Fruit fly (Drosophila melanogaster) whole organism, embryonic: Measurements from ENCODE around the gene CG34453.

Experiments
- BtbVII ChIP-seq: fragments of 200-800 bp; sonication (Bioruptor generic); optimal IDR thresholded peaks from 3 replicates; lab custom pipeline; 2017; ENCODE audit warnings: missing biosample characterization, mild to moderate bottlenecking, missing genetic modification characterization
- CG10366 ChIP-seq: fragments of 200-800 bp; sonication (Bioruptor generic); IDR thresholded peaks from 2 replicates; pipeline ENCODE4 v1.3.6; 2022; ENCODE audit warnings: missing biosample characterization, missing genetic modification characterization
- CG10979 ChIP-seq: fragments of 200-800 bp; sonication (Bioruptor generic); optimal IDR thresholded peaks from 2 replicates; lab custom pipeline; 2018; ENCODE audit warnings: missing biosample characterization, mild to moderate bottlenecking, missing genetic modification characterization, moderate library complexity
- CG11085 ChIP-seq: fragments of 200-800 bp; sonication (Bioruptor generic); IDR thresholded peaks from 2 replicates; pipeline ENCODE4 v1.3.6; 2022; ENCODE audit warnings: missing biosample characterization, missing genetic modification characterization
- CG12299 ChIP-seq: fragments of 200-800 bp; sonication (Bioruptor generic); optimal IDR thresholded peaks from 2 replicates; lab custom pipeline; 2018; ENCODE audit warnings: missing biosample characterization, mild to moderate bottlenecking, missing genetic modification characterization
- CG12744 ChIP-seq: fragments of 200-800 bp; sonication (Bioruptor generic); optimal IDR thresholded peaks from 2 replicates; lab custom pipeline; 2016; ENCODE audit warnings: missing biosample characterization, missing genetic modification characterization
- CG1603 ChIP-seq: fragments of 200-800 bp; sonication (Bioruptor generic); optimal IDR thresholded peaks from 2 replicates; lab custom pipeline; 2019; ENCODE audit warnings: missing biosample characterization, mild to moderate bottlenecking, missing genetic modification characterization, moderate library complexity
- CG1647 ChIP-seq: fragments of 200-800 bp; sonication (Bioruptor generic); optimal IDR thresholded peaks from 3 replicates; lab custom pipeline; 2016; ENCODE audit warnings: missing biosample characterization, missing genetic modification characterization
- CG16863 ChIP-seq: fragments of 200-800 bp; sonication (Bioruptor generic); optimal IDR thresholded peaks from 3 replicates; lab custom pipeline; 2016; ENCODE audit warnings: missing biosample characterization, missing genetic modification characterization
- CG17361 ChIP-seq: fragments of 200-800 bp; sonication (Bioruptor generic); IDR thresholded peaks from 3 replicates; pipeline ENCODE4 v1.3.6; 2022; ENCODE audit warnings: missing biosample characterization, missing genetic modification characterization
- CG17568 ChIP-seq: fragments of 200-800 bp; sonication (Bioruptor generic); optimal IDR thresholded peaks from 2 replicates; lab custom pipeline; 2018; ENCODE audit warnings: missing biosample characterization, mild to moderate bottlenecking, missing genetic modification characterization, moderate library complexity
- CG17802 ChIP-seq: fragments of 200-800 bp; sonication (Bioruptor generic); optimal IDR thresholded peaks from 2 replicates; lab custom pipeline; 2018; ENCODE audit warnings: missing biosample characterization, mild to moderate bottlenecking, missing genetic modification characterization, moderate library complexity
- CG17829 ChIP-seq: fragments of 200-800 bp; optimal IDR thresholded peaks from 2 replicates; lab custom pipeline; 2019; ENCODE audit warnings: missing biosample characterization, mild to moderate bottlenecking, missing genetic modification characterization, moderate library complexity
- CG18764 ChIP-seq: fragments of 200-800 bp; sonication (Bioruptor generic); optimal IDR thresholded peaks from 3 replicates; lab custom pipeline; 2016; ENCODE audit warnings: missing biosample characterization, missing genetic modification characterization
- CG2202 ChIP-seq: fragments of 200-800 bp; sonication (Bioruptor generic); optimal IDR thresholded peaks from 2 replicates; lab custom pipeline; 2018; ENCODE audit warnings: missing biosample characterization, mild to moderate bottlenecking, missing genetic modification characterization
- CG33557 ChIP-seq: fragments of 200-800 bp; sonication (Bioruptor generic); optimal IDR thresholded peaks from 2 replicates; lab custom pipeline; 2019; ENCODE audit warnings: missing biosample characterization, mild to moderate bottlenecking, missing genetic modification characterization, moderate library complexity
- CG34422 ChIP-seq: fragments of 200-800 bp; sonication (Bioruptor generic); IDR thresholded peaks from 3 replicates; pipeline ENCODE4 v1.3.6; 2022; ENCODE audit warnings: missing biosample characterization, missing genetic modification characterization
- CG4328 ChIP-seq: fragments of 200-800 bp; sonication (Bioruptor generic); optimal IDR thresholded peaks from 3 replicates; lab custom pipeline; 2017; ENCODE audit warnings: missing biosample characterization, missing genetic modification reagents, missing genetic modification characterization
- CG43689 ChIP-seq: fragments of 200-800 bp; sonication (Bioruptor generic); IDR thresholded peaks from 2 replicates; pipeline ENCODE4 v1.3.6; 2022; ENCODE audit warnings: missing biosample characterization, missing genetic modification characterization
- CG4404 ChIP-seq: fragments of 200-800 bp; sonication (Bioruptor generic); IDR thresholded peaks from 2 replicates; pipeline ENCODE4 v1.3.6; 2022; ENCODE audit warnings: missing biosample characterization, missing genetic modification characterization
- CG4707 ChIP-seq: fragments of 200-800 bp; sonication (Bioruptor generic); optimal IDR thresholded peaks from 2 replicates; lab custom pipeline; 2018; ENCODE audit warnings: missing biosample characterization, mild to moderate bottlenecking, missing genetic modification characterization, moderate library complexity
- CG6175 ChIP-seq: fragments of 200-800 bp; sonication (Bioruptor generic); IDR thresholded peaks from 3 replicates; pipeline ENCODE4 v1.3.6; 2022; ENCODE audit warnings: missing biosample characterization, missing genetic modification characterization
- CG6654 ChIP-seq: fragments of 200-800 bp; sonication (Bioruptor generic); optimal IDR thresholded peaks from 2 replicates; lab custom pipeline; 2017; ENCODE audit warnings: missing biosample characterization, mild to moderate bottlenecking, missing genetic modification characterization
- CG6791 ChIP-seq: fragments of 200-800 bp; sonication (Bioruptor generic); IDR thresholded peaks from 3 replicates; pipeline ENCODE4 v1.3.6; 2022; ENCODE audit warnings: missing biosample characterization, missing genetic modification characterization; ENCODE audit not compliant: partially characterized antibody
- CTCF ChIP-seq: fragments of 200-800 bp; sonication (Bioruptor generic); optimal IDR thresholded peaks from 2 replicates; lab custom pipeline; 2017; ENCODE audit warnings: missing biosample characterization, mild to moderate bottlenecking, missing genetic modification characterization, moderate library complexity
- CrebB ChIP-seq: fragments of 200-800 bp; sonication (Bioruptor generic); optimal IDR thresholded peaks from 3 replicates; lab custom pipeline; 2018; ENCODE audit warnings: missing biosample characterization, mild to moderate bottlenecking, missing genetic modification characterization
- D19B ChIP-seq: fragments of 200-800 bp; sonication (Bioruptor generic); optimal IDR thresholded peaks from 2 replicates; lab custom pipeline; 2017; ENCODE audit warnings: missing biosample characterization, mild to moderate bottlenecking, missing genetic modification characterization
- Doc3 ChIP-seq: fragments of 200-800 bp; sonication (Bioruptor generic); IDR thresholded peaks from 3 replicates; pipeline ENCODE4 v1.3.6; 2022; ENCODE audit warnings: missing biosample characterization, missing genetic modification characterization; ENCODE audit not compliant: partially characterized antibody
- Drgx ChIP-seq: fragments of 200-800 bp; sonication (Bioruptor generic); IDR thresholded peaks from 2 replicates; pipeline ENCODE4 v1.3.6; 2022; ENCODE audit warnings: missing biosample characterization, missing genetic modification characterization
- Fer3 ChIP-seq: fragments of 200-800 bp; sonication (Bioruptor generic); optimal IDR thresholded peaks from 2 replicates; lab custom pipeline; 2018; ENCODE audit warnings: missing biosample characterization, mild to moderate bottlenecking, missing genetic modification characterization, moderate library complexity
- HmgD ChIP-seq: fragments of 200-800 bp; sonication (Bioruptor generic); optimal IDR thresholded peaks from 3 replicates; lab custom pipeline; 2016; ENCODE audit warnings: missing biosample characterization, missing genetic modification characterization
- Scr ChIP-seq: fragments of 200-800 bp; sonication (Bioruptor generic); IDR thresholded peaks from 2 replicates; pipeline ENCODE4 v1.3.6; 2022; ENCODE audit warnings: missing biosample characterization, missing genetic modification characterization; ENCODE audit not compliant: partially characterized antibody
- Trl ChIP-seq, 3 experiments: fragments of >200 bp in 2 of 3; fragments of 200-800 bp in 1 of 3; sonication (Bioruptor generic) in 1 of 3; optimal IDR thresholded peaks; 2 replicates in 1 of 3; 3 replicates in 2 of 3; lab custom pipeline; 2016 to 2017; ENCODE audit warnings: missing biosample characterization in 1 of 3, missing genetic modification characterization in 1 of 3
- ac ChIP-seq: fragments of 200-800 bp; sonication (Bioruptor generic); optimal IDR thresholded peaks from 3 replicates; lab custom pipeline; 2017; ENCODE audit warnings: missing biosample characterization, mild to moderate bottlenecking, missing genetic modification characterization
- bcd ChIP-seq: fragments of 200-800 bp; sonication (Bioruptor generic); optimal IDR thresholded peaks from 2 replicates; lab custom pipeline; 2017; ENCODE audit warnings: missing biosample characterization, mild to moderate bottlenecking, missing genetic modification characterization
- br ChIP-seq: fragments of >200 bp; optimal IDR thresholded peaks from 2 replicates; lab custom pipeline; 2017
- eve ChIP-seq, 2 experiments: fragments of >200 bp; optimal IDR thresholded peaks; 2 replicates each; lab custom pipeline; 2017; ENCODE audit warnings: missing biosample characterization in 2 of 2, missing genetic modification characterization in 2 of 2
- gsb ChIP-seq: fragments of 200-800 bp; sonication (Bioruptor generic); IDR thresholded peaks from 2 replicates; pipeline ENCODE4 v1.3.6; 2022; ENCODE audit warnings: missing biosample characterization, missing genetic modification characterization
- hkb ChIP-seq, 2 experiments: fragments of 200-800 bp in 1 of 2; fragments of >200 bp in 1 of 2; sonication (Bioruptor generic) in 1 of 2; IDR thresholded peaks in 1 of 2; optimal IDR thresholded peaks in 1 of 2; 2 replicates each; pipeline versions ENCODE4 v1.3.6 to Lab custom; 2017 to 2022; ENCODE audit warnings: missing biosample characterization in 1 of 2, missing genetic modification characterization in 1 of 2
- hth ChIP-seq: fragments of >200 bp; optimal IDR thresholded peaks from 2 replicates; lab custom pipeline; 2017; ENCODE audit warnings: inconsistent platforms
- knrl ChIP-seq: fragments of 200-800 bp; sonication (Bioruptor generic); IDR thresholded peaks from 3 replicates; pipeline ENCODE4 v1.3.6; 2022; ENCODE audit warnings: missing biosample characterization, missing genetic modification characterization; ENCODE audit not compliant: partially characterized antibody
- lilli ChIP-seq: fragments of 200-800 bp; sonication (Bioruptor generic); optimal IDR thresholded peaks from 3 replicates; lab custom pipeline; 2016; ENCODE audit warnings: missing biosample characterization, missing genetic modification characterization
- luna ChIP-seq: fragments of 200-800 bp; sonication (Bioruptor generic); optimal IDR thresholded peaks from 2 replicates; lab custom pipeline; 2016; ENCODE audit warnings: missing biosample characterization, missing genetic modification characterization
- nerfin-2 ChIP-seq: fragments of 200-800 bp; sonication (Bioruptor generic); IDR thresholded peaks from 2 replicates; pipeline ENCODE4 v1.3.6; 2022; ENCODE audit warnings: missing biosample characterization, missing genetic modification characterization; ENCODE audit not compliant: partially characterized antibody
- nom ChIP-seq: fragments of 200-800 bp; sonication (Bioruptor generic); optimal IDR thresholded peaks from 2 replicates; lab custom pipeline; 2017; ENCODE audit warnings: missing biosample characterization, missing genetic modification characterization, mild to moderate bottlenecking, moderate library complexity, missing genetic modification reagents
- pros ChIP-seq: fragments of 200-800 bp; sonication (Bioruptor generic); optimal IDR thresholded peaks from 3 replicates; lab custom pipeline; 2019; ENCODE audit warnings: missing biosample characterization, mild to moderate bottlenecking, missing genetic modification characterization, moderate library complexity
- repo ChIP-seq: fragments of 200-800 bp; sonication (Bioruptor generic); optimal IDR thresholded peaks from 2 replicates; lab custom pipeline; 2016; ENCODE audit warnings: missing biosample characterization, missing genetic modification characterization
- sisA ChIP-seq: fragments of 200-800 bp; sonication (Bioruptor generic); IDR thresholded peaks from 2 replicates; pipeline ENCODE4 v1.3.6; 2022; ENCODE audit warnings: missing biosample characterization, missing genetic modification characterization
- slp2 ChIP-seq: fragments of 200-800 bp; sonication (Bioruptor generic); optimal IDR thresholded peaks from 2 replicates; lab custom pipeline; 2016; ENCODE audit warnings: missing biosample characterization, missing genetic modification characterization
- sna ChIP-seq: fragments of 200-800 bp; sonication (Bioruptor generic); IDR thresholded peaks from 2 replicates; pipeline ENCODE4 v1.3.6; 2022; ENCODE audit warnings: missing biosample characterization, missing genetic modification characterization; ENCODE audit not compliant: partially characterized antibody
- toy ChIP-seq: fragments of 200-800 bp; sonication (Bioruptor generic); IDR thresholded peaks from 2 replicates; pipeline ENCODE4 v1.3.6; 2022; ENCODE audit warnings: missing biosample characterization, missing genetic modification characterization
- trh ChIP-seq: fragments of 200-800 bp; sonication (Bioruptor generic); optimal IDR thresholded peaks from 2 replicates; lab custom pipeline; 2016; ENCODE audit warnings: missing biosample characterization, missing genetic modification characterization

Gene CG34453

DNA sequence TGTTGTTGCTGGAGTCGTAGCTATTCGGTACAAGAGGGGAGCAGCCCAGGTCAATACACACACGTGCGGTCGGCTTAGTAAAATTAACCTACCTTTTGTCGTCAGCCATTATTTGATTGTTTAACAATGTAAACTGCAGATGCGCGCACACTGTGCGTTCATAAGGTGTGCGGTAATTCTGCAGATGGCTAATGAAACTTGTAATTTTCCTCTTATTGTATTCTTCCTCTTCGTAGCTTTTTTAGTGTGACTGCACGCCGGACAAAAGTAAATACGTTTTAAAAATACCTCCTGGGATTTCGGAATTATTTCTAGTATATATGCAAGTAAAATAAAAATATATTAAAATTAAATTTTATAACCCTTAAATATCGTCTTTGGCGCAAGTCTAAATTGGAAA lies 22.0 kb downstream of the CG34453 start, which contains the start of gene Prp4k (continued):
- TF ChIP-seq HmgD (GFP tag; lab: Kevin White, UChicago), result no peak
- no peak for TF ChIP-seq gsb (GFP tag; lab: Robert Waterston, UW)
- TF ChIP-seq CG1647 (GFP tag; lab: Kevin White, UChicago), result no peak
- TF ChIP-seq luna (GFP tag; lab: Kevin White, UChicago), result no peak
- no peak for TF ChIP-seq hkb (optimal IDR thresholded peaks at IDR 0.05; lab: Kevin White, UChicago)
- no peak for TF ChIP-seq hkb (GFP tag; IDR thresholded peaks at IDR 0.05; lab: Robert Waterston, UW)
- no peak for TF ChIP-seq CG4707 (GFP tag; lab: Kevin White, UChicago)
- TF ChIP-seq CrebB (tag; lab: Kevin White, UChicago), result no peak
- no peak for TF ChIP-seq CG18764 (GFP tag; lab: Kevin White, UChicago)
- no peak; the same call in 1 of the 2 replicates for TF ChIP-seq Scr
- TF ChIP-seq Trl (optimal IDR thresholded peaks at IDR 0.05; lab: Kevin White, UChicago), result no peak
- no peak for TF ChIP-seq Trl (GFP tag; optimal IDR thresholded peaks at IDR 0.05; lab: Kevin White, UChicago)
- no peak for TF ChIP-seq CG4404 (GFP tag; lab: Robert Waterston, UW)
- TF ChIP-seq Drgx, result no peak
- TF ChIP-seq CG34422, result peak; percentile 27; the same call in 1 of the 3 replicates
- no peak for TF ChIP-seq slp2
- TF ChIP-seq CG43689 (GFP tag; lab: Robert Waterston, UW), result no peak
- no peak for TF ChIP-seq CG4328 (GFP tag; lab: Kevin White, UChicago)
- no peak for TF ChIP-seq Fer3 (tag; lab: Kevin White, UChicago)
- no peak for TF ChIP-seq CG12744 (GFP tag; lab: Kevin White, UChicago)
- TF ChIP-seq nom (GFP tag; lab: Kevin White, UChicago), result peak; percentile 49
- no peak for TF ChIP-seq CG33557 (GFP tag; lab: Kevin White, UChicago)
- TF ChIP-seq br (lab: Kevin White, UChicago), result no peak
- TF ChIP-seq trh (GFP tag; lab: Kevin White, UChicago), result no peak
- no peak for TF ChIP-seq D19B (GFP tag; lab: Kevin White, UChicago)
- no peak for TF ChIP-seq Doc3
- TF ChIP-seq lilli (GFP tag; lab: Kevin White, UChicago), result no peak
- TF ChIP-seq CG10979, result no peak
- no peak for TF ChIP-seq sisA (GFP tag; lab: Robert Waterston, UW)
- no peak for TF ChIP-seq CG17361 (GFP tag; lab: Robert Waterston, UW)
- no peak for TF ChIP-seq CG1603
- TF ChIP-seq nerfin-2 (GFP tag; lab: Robert Waterston, UW), result no peak
- TF ChIP-seq CG2202, result no peak
- TF ChIP-seq sna, result no peak
- TF ChIP-seq CG6791 (GFP tag; lab: Robert Waterston, UW), result no peak
- no peak for TF ChIP-seq eve (GFP tag; optimal IDR thresholded peaks at IDR 0.05; lab: Kevin White, UChicago)
- no peak for TF ChIP-seq BtbVII (GFP tag; lab: Kevin White, UChicago)
- TF ChIP-seq knrl, result no peak
- TF ChIP-seq CG6654 (GFP tag; lab: Kevin White, UChicago), result no peak
- TF ChIP-seq CG6175, result 0 out of 3 replicates have a peak, but pooled peaks have one; percentile 11
- no peak for TF ChIP-seq CG12299 (tag; lab: Kevin White, UChicago)
- TF ChIP-seq toy (GFP tag; lab: Robert Waterston, UW), result no peak
- no peak for TF ChIP-seq CG10366
- no peak for TF ChIP-seq ac (GFP tag; lab: Kevin White, UChicago)
- TF ChIP-seq CG16863, result no peak
- TF ChIP-seq hth (lab: Kevin White, UChicago), result no peak
- TF ChIP-seq bcd (GFP tag; lab: Kevin White, UChicago), result no peak
- no peak for TF ChIP-seq repo
- TF ChIP-seq CG17802 (tag; lab: Kevin White, UChicago), result no peak
- no peak for TF ChIP-seq CG17568
- peak; percentile 0 for TF ChIP-seq CTCF (GFP tag; lab: Kevin White, UChicago)
- TF ChIP-seq pros, result no peak
- TF ChIP-seq CG11085 (GFP tag; lab: Robert Waterston, UW), result no peak
- TF ChIP-seq CG17829 (tag; lab: Kevin White, UChicago), result peak; percentile 19
